Worm (Caenorhabditis elegans) whole organism, midembryonic: Measurements from ENCODE around the gene C16D9.5.

ENCODE experiments used
- T22C8.4 ChIP-seq: fragments of 200-800 bp; sonication (Bioruptor generic); IDR thresholded peaks from 2 replicates; pipeline ENCODE4 v1.3.6; 2022; ENCODE audit warnings: missing genetic modification characterization, missing compliant biosample characterization
- cog-1 ChIP-seq: sonication (generic microtip); optimal IDR thresholded peaks from 2 replicates; lab custom pipeline; 2016; ENCODE audit warnings: missing genetic modification characterization, missing compliant biosample characterization
- flt-1 ChIP-seq: fragments of 200-800 bp; sonication (Bioruptor generic); IDR thresholded peaks from 2 replicates; pipeline ENCODE4 v1.3.6; 2022; ENCODE audit warnings: missing genetic modification characterization, missing compliant biosample characterization
- klf-2 ChIP-seq: fragments of 200-800 bp; sonication (Bioruptor generic); conservative IDR thresholded peaks from 2 replicates; pipeline ENCODE4 v1.3.6; 2022; ENCODE audit warnings: missing genetic modification reagents, missing genetic modification characterization, missing compliant biosample characterization
- med-1 ChIP-seq: sonication (generic microtip); optimal IDR thresholded peaks from 2 replicates; lab custom pipeline; 2017; ENCODE audit warnings: missing genetic modification characterization, mild to moderate bottlenecking, missing compliant biosample characterization, antibody characterized with exemption, missing genetic modification reagents; ENCODE audit not compliant: insufficient read depth
- ref-1 ChIP-seq: fragments of 200-800 bp; sonication (Bioruptor generic); conservative IDR thresholded peaks from 2 replicates; pipeline ENCODE4 v1.3.6; 2022; ENCODE audit warnings: missing genetic modification reagents, missing genetic modification characterization, missing compliant biosample characterization
- tab-1 ChIP-seq: fragments of 200-800 bp; sonication (Bioruptor generic); IDR thresholded peaks from 2 replicates; pipeline ENCODE4 v1.3.6; 2022; ENCODE audit warnings: missing genetic modification characterization, missing compliant biosample characterization
- ztf-23 ChIP-seq: fragments of 200-800 bp; sonication (Bioruptor generic); IDR thresholded peaks from 2 replicates; pipeline ENCODE4 v1.3.6; 2022; ENCODE audit warnings: missing genetic modification reagents, missing genetic modification characterization, missing compliant biosample characterization
- ztf-29 ChIP-seq: fragments of 200-800 bp; sonication (Bioruptor generic); IDR thresholded peaks from 2 replicates; pipeline ENCODE4 v1.3.6; 2022; ENCODE audit warnings: missing genetic modification reagents, missing genetic modification characterization, missing compliant biosample characterization

The C16D9.5 gene

DNA sequence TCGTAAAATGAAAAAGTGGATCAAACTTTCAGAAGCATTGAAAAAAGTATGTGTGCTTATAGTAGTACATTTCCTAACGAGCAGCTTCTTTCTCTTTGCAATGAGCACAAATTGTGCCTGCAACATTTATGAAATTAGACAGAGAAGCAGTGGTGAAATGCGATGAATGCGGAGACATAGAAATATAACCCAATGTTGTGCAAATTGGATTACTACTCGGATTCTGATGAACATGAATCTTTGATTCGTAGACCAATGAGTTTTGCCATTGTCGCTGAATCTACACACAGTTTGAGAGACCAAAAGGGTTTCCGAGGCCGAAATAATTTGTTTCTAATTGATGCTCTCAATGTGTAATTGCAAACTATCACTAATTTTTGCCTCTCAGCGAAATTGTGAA is 8.6 kb upstream of the C16D9.5 start:
- no peak for TF ChIP-seq T22C8.4 (GFP tag; lab: Robert Waterston, UW)
- no peak for TF ChIP-seq ztf-29 (GFP tag; lab: Robert Waterston, UW)
- no peak for TF ChIP-seq klf-2 (GFP tag; lab: Robert Waterston, UW)
- TF ChIP-seq med-1 (GFP tag; lab: Kevin White, UChicago): no peak
- TF ChIP-seq cog-1 (tag; lab: Kevin White, UChicago): no peak
- TF ChIP-seq ztf-23: no peak
- no peak for TF ChIP-seq tab-1 (GFP tag; lab: Robert Waterston, UW)

- TF ChIP-seq ztf-23 (no peak), klf-2 (GFP tag; lab: Robert Waterston, UW) (no peak), ref-1 (GFP tag; lab: Robert Waterston, UW) (no peak), med-1 (GFP tag; lab: Kevin White, UChicago) (no peak), tab-1 (GFP tag; lab: Robert Waterston, UW) (no peak), ztf-29 (GFP tag; lab: Robert Waterston, UW) (no peak), T22C8.4 (GFP tag; lab: Robert Waterston, UW) (no peak), cog-1 (tag; lab: Kevin White, UChicago) (no peak), flt-1 (no peak)
Observed at ce11 chrV:8252532-8252931, 7.2 kb upstream of the C16D9.5 start.

- TF ChIP-seq ref-1 (GFP tag; lab: Robert Waterston, UW) (no peak), cog-1 (tag; lab: Kevin White, UChicago) (no peak), ztf-23 (no peak), tab-1 (GFP tag; lab: Robert Waterston, UW) (no peak), T22C8.4 (GFP tag; lab: Robert Waterston, UW) (no peak)
Observed at ce11 chrV:8251075-8251474, 5.7 kb upstream of the C16D9.5 start.

DNA sequence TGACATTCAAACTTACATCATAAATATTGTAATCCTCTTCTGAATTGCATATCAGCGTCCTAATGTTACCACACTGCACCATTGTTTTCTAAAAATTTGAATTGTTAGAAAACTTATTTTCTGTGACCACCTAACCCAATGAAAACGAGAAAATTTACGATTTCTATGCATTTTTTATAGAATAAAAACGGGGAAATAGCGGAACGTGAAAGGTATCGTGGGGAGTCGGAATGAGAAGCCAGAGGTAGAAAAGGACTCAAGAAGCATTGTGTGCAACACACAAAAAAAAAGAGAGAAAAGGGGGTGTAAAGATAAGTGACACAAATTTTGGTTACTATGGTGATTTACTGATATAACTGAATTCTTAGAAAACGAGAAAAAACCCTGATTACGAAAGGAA is 4.9 kb upstream of the C16D9.5 start, which contains the start of gene C16D9.6:
TSS of gene C16D9.6 (minus strand) at position 101 of the 400 bp plus-strand sequence.
- TF ChIP-seq ref-1 (GFP tag; lab: Robert Waterston, UW) (no peak), med-1 (GFP tag; lab: Kevin White, UChicago) (no peak), ztf-29 (GFP tag; lab: Robert Waterston, UW) (no peak), tab-1 (GFP tag; lab: Robert Waterston, UW) (no peak), klf-2 (GFP tag; lab: Robert Waterston, UW) (no peak), cog-1 (tag; lab: Kevin White, UChicago) (no peak), T22C8.4 (GFP tag; lab: Robert Waterston, UW) (no peak), ztf-23 (no peak)

DNA sequence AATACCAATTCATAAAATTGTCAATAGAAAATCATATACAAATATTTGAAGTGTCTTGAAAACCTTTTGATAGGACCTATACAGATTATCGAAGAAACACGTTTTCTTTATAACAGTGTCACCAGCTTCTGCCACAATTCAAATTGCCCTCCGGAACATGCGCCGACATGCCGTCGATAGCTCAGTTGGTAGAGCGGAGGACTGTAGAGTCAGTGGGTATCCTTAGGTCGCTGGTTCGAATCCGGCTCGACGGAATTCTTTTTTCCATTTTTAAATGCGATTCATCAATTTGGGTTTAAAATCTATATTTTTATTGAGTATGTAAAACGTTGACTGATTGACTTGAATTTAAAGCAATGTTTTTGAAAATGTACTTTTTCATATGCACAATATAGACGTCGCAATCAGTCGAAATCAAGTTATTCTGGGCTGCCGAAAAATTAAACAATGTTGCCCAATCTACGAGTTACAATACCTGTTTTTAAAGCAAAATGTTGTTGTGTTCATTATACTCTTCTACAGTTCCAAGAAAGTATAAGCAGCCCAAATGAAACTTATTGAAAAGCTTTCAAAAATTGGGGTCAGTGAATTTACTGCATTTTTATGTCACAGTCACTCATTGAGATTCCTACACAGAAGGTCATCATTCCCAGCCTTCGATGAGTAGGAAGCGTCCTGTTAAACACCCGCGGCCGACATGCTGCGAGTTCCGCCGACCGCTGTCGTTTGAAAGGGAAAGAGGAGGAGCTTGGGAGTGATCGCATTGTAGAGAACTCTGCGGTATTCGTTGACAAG is 2.2 kb upstream of the C16D9.5 start:
- 0 out of 2 replicates have a peak, but pooled peaks have one; percentile 36 for TF ChIP-seq flt-1
- no peak for TF ChIP-seq klf-2 (GFP tag; lab: Robert Waterston, UW)

- TF ChIP-seq flt-1: no peak
- TF ChIP-seq ztf-23: no peak
- no peak for TF ChIP-seq ref-1 (GFP tag; lab: Robert Waterston, UW)
- no peak for TF ChIP-seq med-1 (GFP tag; lab: Kevin White, UChicago)
- TF ChIP-seq T22C8.4 (GFP tag; lab: Robert Waterston, UW): no peak
- TF ChIP-seq klf-2 (GFP tag; lab: Robert Waterston, UW): no peak
- no peak for TF ChIP-seq tab-1 (GFP tag; lab: Robert Waterston, UW)
- no peak for TF ChIP-seq cog-1 (tag; lab: Kevin White, UChicago)
- TF ChIP-seq ztf-29 (GFP tag; lab: Robert Waterston, UW): no peak
Observed at ce11 chrV:8243201-8243600, 2.2 kb downstream of the C16D9.5 start.

DNA sequence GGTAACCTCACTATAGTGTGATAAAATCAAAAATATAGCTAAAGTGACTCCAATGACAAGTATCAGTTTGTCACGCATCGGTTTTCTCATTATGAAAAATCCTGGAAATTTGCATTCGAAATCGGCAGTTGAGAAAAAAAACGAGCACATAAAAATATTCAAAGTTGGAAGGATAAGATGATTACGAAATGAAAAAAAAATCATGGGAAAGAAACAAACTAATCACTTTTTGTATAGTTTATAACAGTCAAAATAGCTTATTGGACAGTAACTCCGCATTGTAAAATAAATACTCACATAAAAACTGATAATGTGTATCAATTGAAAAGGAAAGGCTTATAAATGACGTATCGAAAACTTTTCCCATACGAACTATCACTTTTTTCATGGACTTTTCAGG is 2.6 kb downstream of the C16D9.5 start, which contains the start of gene C16D9.4:
TSS of gene C16D9.4 (minus strand) at position 101 of the 400 bp plus-strand sequence.
- TF ChIP-seq ztf-23: no peak
- no peak for TF ChIP-seq klf-2 (GFP tag; lab: Robert Waterston, UW)
- TF ChIP-seq T22C8.4 (GFP tag; lab: Robert Waterston, UW): no peak
- TF ChIP-seq tab-1 (GFP tag; lab: Robert Waterston, UW): no peak
- TF ChIP-seq ref-1 (GFP tag; lab: Robert Waterston, UW): no peak
- TF ChIP-seq flt-1: no peak

ce11 chrV:8239928-8240327 is 5.4 kb downstream of the C16D9.5 start, which contains the start of gene C16D9.3:
Gene C16D9.3 (minus strand): TSS chrV:8240028.
- TF ChIP-seq tab-1 (GFP tag; lab: Robert Waterston, UW): no peak
- TF ChIP-seq cog-1 (tag; lab: Kevin White, UChicago): no peak
- TF ChIP-seq med-1 (GFP tag; lab: Kevin White, UChicago): no peak
- no peak for TF ChIP-seq ztf-23
- no peak for TF ChIP-seq klf-2 (GFP tag; lab: Robert Waterston, UW)
- TF ChIP-seq flt-1: no peak
- TF ChIP-seq ref-1 (GFP tag; lab: Robert Waterston, UW): no peak
- no peak for TF ChIP-seq ztf-29 (GFP tag; lab: Robert Waterston, UW)
- TF ChIP-seq T22C8.4 (GFP tag; lab: Robert Waterston, UW): no peak

DNA sequence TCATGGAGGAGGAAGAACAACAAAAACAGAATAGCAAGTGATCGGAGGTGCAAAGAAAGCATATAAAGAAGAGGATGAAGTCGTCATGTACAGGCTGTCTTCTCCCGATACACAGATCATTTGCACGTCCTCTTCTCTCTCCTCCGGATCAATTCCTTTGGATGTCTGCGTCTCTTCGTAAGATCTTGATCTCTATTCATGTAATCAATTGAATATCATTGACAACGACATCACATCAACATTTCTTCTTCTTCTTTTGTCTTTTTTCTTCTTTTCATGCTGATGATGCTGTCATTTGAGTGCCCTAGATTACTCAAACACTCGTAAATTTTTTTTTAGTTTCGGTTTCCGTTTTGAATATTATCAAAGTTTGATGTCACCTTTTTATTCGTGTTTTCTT is 7.1 kb downstream of the C16D9.5 start, which contains the start of gene rol-3:
TSS of gene rol-3 (minus strand) at position 120 of the 400 bp plus-strand sequence.
- TF ChIP-seq klf-2 (GFP tag; lab: Robert Waterston, UW) (no peak), med-1 (GFP tag; lab: Kevin White, UChicago) (no peak), T22C8.4 (GFP tag; lab: Robert Waterston, UW) (no peak), tab-1 (GFP tag; lab: Robert Waterston, UW) (no peak), ztf-29 (GFP tag; lab: Robert Waterston, UW) (no peak), ref-1 (GFP tag; lab: Robert Waterston, UW) (no peak), cog-1 (tag; lab: Kevin White, UChicago) (no peak), ztf-23 (no peak), flt-1 (no peak)
